Worm (Caenorhabditis elegans): Measurements from ENCODE around the gene C31B8.9.

C31B8.9 gene

DNA sequence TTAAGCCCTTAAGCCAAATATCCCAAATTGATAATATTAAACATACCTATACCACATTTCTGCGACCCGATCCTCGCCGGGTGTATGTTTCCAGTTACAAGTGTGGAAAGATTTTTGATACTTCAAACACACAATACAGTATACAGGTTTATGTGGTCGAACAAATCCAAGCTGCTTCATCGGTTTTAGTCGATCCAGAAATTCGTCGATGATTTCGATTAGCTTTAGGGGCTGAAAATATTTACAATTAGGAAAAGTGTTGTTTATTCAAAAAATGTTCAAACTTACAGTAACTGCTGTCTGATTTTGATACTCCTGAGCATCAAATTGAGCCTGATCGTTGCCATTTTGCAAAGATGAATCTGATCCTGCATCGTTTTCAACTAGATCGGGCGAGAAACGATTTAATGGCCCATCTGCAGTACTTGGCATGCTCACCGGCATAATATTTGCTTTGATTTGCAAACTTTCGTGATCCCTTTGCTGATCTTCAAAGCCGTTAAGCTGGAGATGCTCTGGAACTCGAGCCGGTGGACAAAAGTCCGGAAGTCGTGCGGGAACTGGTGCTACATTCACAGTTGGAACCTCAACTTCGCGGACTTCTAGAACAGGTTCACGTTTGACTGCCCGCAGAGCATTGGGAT, 36.5 kb downstream of the C31B8.9 start:
- TF ChIP-seq efl-1 (optimal IDR thresholded peaks at IDR 0.05) = no peak
- peak in 1 of 2 experiments; percentile 15 for TF ChIP-seq efl-1 (GFP tag; optimal IDR thresholded peaks at IDR 0.05 in 1 of 2)
- TF ChIP-seq skn-1 (tag; optimal IDR thresholded peaks at IDR 0.05) = no peak

DNA sequence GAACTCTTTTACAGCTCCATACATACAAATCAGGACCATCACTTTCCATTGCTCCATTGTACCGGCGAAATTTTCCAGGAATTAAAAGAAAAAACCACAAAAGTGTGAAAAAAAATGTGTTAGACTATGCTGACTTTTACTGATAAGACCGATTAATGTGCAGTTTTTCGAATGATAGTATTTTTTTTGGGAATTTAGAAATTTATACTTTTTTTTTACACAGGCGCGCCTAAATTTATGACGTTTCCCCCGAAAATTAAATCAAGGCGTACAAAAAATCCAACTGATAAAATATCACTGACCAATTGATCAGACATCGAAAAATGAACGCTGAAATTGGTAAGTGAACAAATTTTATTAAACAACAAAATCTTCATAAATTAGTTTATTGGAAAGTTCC, 37.4 kb downstream of the C31B8.9 start, which contains the start of gene folt-2:
Gene folt-2, minus strand, starts transcription at position 179 of the 400 bp plus-strand sequence.
- TF ChIP-seq dsc-1 (tag; optimal IDR thresholded peaks at IDR 0.05) (no peak), nhr-71 (tag; optimal IDR thresholded peaks at IDR 0.05) (peak; percentile 10), elt-2 (tag; optimal IDR thresholded peaks at IDR 0.05) (peak; percentile 50), efl-1 (optimal IDR thresholded peaks at IDR 0.05) (no peak), efl-1 (GFP tag; optimal IDR thresholded peaks at IDR 0.05 in 1 of 2) (peak in 1 of 2 experiments; percentile 22)

DNA sequence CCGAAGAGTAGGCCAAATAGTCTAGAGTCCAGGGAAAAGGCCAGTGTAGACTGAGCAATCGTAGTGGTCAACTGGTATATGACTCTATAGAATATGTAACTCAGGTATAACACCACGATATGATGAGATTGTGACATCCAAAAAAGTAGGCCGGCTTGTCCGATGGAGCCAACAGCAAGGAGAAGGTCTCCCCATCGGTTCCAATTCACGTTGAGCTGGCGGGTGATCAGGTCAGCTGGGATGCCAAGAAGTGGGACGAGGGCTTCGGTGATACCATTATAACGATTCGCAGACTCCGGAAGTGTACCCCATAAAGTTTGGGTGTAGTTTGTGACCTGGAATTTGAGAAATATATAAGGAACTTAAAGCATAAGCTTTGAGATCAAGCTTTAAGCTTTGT, 39.9 kb downstream of the C31B8.9 start:
- TF ChIP-seq C04F5.9 (tag; optimal IDR thresholded peaks at IDR 0.05) = no peak
- no peak for TF ChIP-seq hpl-2 (GFP tag; optimal IDR thresholded peaks at IDR 0.05)
- no peak for TF ChIP-seq fos-1 (tag; optimal IDR thresholded peaks at IDR 0.05)
- no peak for TF ChIP-seq mep-1 (tag; optimal IDR thresholded peaks at IDR 0.05)
- no peak for TF ChIP-seq lin-15B (tag; optimal IDR thresholded peaks at IDR 0.05)
- no peak for TF ChIP-seq ces-1 (GFP tag; optimal IDR thresholded peaks at IDR 0.05)
- TF ChIP-seq fkh-10 (GFP tag; optimal IDR thresholded peaks at IDR 0.05) = no peak
- no peak for TF ChIP-seq aly-2 (tag; optimal IDR thresholded peaks at IDR 0.05)
- no peak for TF ChIP-seq ceh-82 (tag; optimal IDR thresholded peaks at IDR 0.05)
- TF ChIP-seq mab-9 (GFP tag; IDR thresholded peaks at IDR 0.05) = no peak
- no peak for TF ChIP-seq dsc-1 (tag; optimal IDR thresholded peaks at IDR 0.05)
- TF ChIP-seq nhr-237 (tag; optimal IDR thresholded peaks at IDR 0.05) = no peak
- no peak for TF ChIP-seq unc-30 (tag; optimal IDR thresholded peaks at IDR 0.05)
- TF ChIP-seq C16A3.4 (tag; optimal IDR thresholded peaks at IDR 0.05) = no peak
- no peak for TF ChIP-seq F16B12.6 (tag; optimal IDR thresholded peaks at IDR 0.05)
- no peak for TF ChIP-seq isw-1 (GFP tag; IDR thresholded peaks at IDR 0.05)

DNA sequence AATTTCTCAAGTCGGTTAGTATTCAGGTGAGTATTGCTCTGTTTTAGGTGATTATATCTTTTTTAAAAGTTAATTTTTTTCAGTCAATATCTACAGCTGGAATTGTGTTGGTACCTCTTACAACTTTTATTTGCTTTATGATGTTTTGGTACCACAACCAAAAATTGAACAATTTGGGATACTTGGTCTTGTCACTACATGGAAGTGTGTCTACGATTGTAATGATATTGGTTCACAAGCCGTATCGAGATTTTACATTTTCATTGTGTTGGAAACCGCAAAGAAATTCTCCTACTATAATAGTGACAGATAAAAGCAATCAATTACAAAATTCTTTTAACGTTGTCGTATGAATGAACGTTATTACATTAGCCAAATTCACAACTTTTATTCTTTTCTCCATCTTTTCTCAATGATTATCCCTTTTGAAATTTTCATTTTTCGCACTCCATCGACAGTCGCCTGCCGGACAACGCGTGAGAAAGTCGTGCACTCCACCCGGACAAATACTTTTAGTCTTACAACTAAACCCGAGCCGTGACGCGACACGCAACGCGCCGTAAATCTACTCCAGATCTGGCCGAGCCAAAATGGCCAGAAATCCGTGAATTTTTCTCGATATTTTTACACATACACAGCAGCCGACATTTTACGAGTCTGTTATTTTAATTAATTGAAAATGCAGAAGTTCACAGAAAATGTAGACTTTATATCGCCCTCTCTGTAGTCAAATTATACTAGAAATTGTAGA, 40.9 kb downstream of the C31B8.9 start:
- TF ChIP-seq jun-1 (tag; optimal IDR thresholded peaks at IDR 0.05) (no peak), dpl-1 (GFP tag; optimal IDR thresholded peaks at IDR 0.05) (no peak), grh-1 (GFP tag; IDR thresholded peaks at IDR 0.05) (no peak), unc-62 (GFP tag; optimal IDR thresholded peaks at IDR 0.05) (no peak), nhr-85 (tag) (no peak), hlh-17 (GFP tag; optimal IDR thresholded peaks at IDR 0.05; ENCODE audit: borderline replicate concordance) (no peak), mef-2 (tag; optimal IDR thresholded peaks at IDR 0.05) (no peak), skn-1 (tag; optimal IDR thresholded peaks at IDR 0.05) (no peak), aha-1 (tag; optimal IDR thresholded peaks at IDR 0.05) (no peak), lin-14 (GFP tag; optimal IDR thresholded peaks at IDR 0.05) (no peak), sox-4 (tag; optimal IDR thresholded peaks at IDR 0.05) (no peak), ets-5 (GFP tag; IDR thresholded peaks at IDR 0.05) (no peak), fos-1 (tag; optimal IDR thresholded peaks at IDR 0.05) (no peak), mdl-1 (tag; optimal IDR thresholded peaks at IDR 0.05) (no peak), mab-9 (GFP tag; IDR thresholded peaks at IDR 0.05) (no peak)

DNA sequence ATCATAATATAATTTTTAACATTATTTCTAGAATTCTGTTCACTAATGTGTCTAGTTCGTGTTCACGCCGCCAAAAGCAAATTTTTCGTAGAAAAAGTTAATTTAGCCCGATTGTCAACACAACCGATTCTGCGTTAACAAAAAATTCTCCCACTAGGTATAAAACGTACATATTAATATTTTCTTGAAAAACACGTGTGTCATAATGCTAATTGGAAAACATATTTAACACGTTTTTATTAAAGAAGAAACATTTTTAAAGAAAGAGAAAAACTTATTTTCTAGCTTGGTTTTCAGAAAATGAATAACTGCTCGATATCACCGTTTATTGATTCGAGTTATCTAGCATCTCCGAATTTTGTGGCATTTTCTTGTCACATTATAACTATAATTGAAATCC, 42.7 kb downstream of the C31B8.9 start, which contains the start of gene srh-243:
Gene srh-243, plus strand, starts transcription at position 301 of the 400 bp plus-strand sequence.
- TF ChIP-seq nhr-84 (tag; optimal IDR thresholded peaks at IDR 0.05) = no peak
- TF ChIP-seq fkh-8 (tag; optimal IDR thresholded peaks at IDR 0.05) = no peak
- TF ChIP-seq aly-2 (tag; optimal IDR thresholded peaks at IDR 0.05) = no peak
- TF ChIP-seq sox-4 (tag; optimal IDR thresholded peaks at IDR 0.05) = no peak
- no peak for TF ChIP-seq nhr-90 (tag; optimal IDR thresholded peaks at IDR 0.05; ENCODE audit: poor library complexity)
- no peak for TF ChIP-seq lin-35 (GFP tag; optimal IDR thresholded peaks at IDR 0.05)
- TF ChIP-seq nhr-20 (tag; optimal IDR thresholded peaks at IDR 0.05) = no peak
- TF ChIP-seq elt-2 (tag; optimal IDR thresholded peaks at IDR 0.05) = no peak
- TF ChIP-seq C34B4.2 (tag; optimal IDR thresholded peaks at IDR 0.05) = no peak
- TF ChIP-seq lin-39 (tag; optimal IDR thresholded peaks at IDR 0.05) = no peak
- no peak for TF ChIP-seq isw-1 (GFP tag; IDR thresholded peaks at IDR 0.05)
- no peak for TF ChIP-seq fkh-4 (tag; optimal IDR thresholded peaks at IDR 0.05; ENCODE audit: borderline replicate concordance)

All from whole organism, L1 larva.